Worm (Caenorhabditis elegans): ENCODE results near the gene sec-3.

sec-3 gene

DNA sequence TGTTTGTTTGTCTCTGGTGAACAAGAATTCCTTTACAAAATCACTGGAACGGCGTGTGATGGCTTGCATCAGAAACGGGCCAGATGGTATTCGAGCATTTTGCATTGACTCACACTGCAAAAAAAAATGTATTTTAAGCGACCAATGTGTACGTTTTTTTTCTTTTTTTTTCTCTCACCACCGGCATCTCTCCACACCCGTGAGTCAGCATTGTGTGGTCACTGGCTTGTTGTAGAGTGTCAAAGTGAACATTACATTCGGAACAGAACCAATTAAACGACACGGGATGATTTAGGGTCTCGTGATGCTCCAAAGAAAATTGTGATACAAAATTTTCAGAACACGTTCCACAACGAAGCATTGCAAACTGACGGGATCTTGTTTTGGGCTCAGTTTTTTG lies 1.9 kb upstream of the sec-3 start:
- TF ChIP-seq F13C5.2 (tag; optimal IDR thresholded peaks at IDR 0.05), result no peak
- TF ChIP-seq ceh-36 (tag; optimal IDR thresholded peaks at IDR 0.05), result no peak
- TF ChIP-seq scrt-1 (GFP tag; IDR thresholded peaks at IDR 0.05), result no peak
- no peak for TF ChIP-seq tra-4 (tag; optimal IDR thresholded peaks at IDR 0.05)
- no peak for TF ChIP-seq tbx-37 (GFP tag; conservative IDR thresholded peaks at IDR 0.05)
- no peak for TF ChIP-seq B0310.2 (tag; optimal IDR thresholded peaks at IDR 0.05)
- TF ChIP-seq ceh-13 (GFP tag; optimal IDR thresholded peaks at IDR 0.05), result no peak
- TF ChIP-seq pes-1 (GFP tag; IDR thresholded peaks at IDR 0.05), result no peak
- TF ChIP-seq ets-7 (tag; optimal IDR thresholded peaks at IDR 0.05), result no peak
- TF ChIP-seq hmg-4 (GFP tag; optimal IDR thresholded peaks at IDR 0.05), result no peak
- no peak for TF ChIP-seq hnd-1 (tag; optimal IDR thresholded peaks at IDR 0.05)
- no peak for TF ChIP-seq hmbx-1 (tag; optimal IDR thresholded peaks at IDR 0.05)
- TF ChIP-seq aly-1 (tag; optimal IDR thresholded peaks at IDR 0.05), result no peak
- no peak for TF ChIP-seq flt-1 (GFP tag; IDR thresholded peaks at IDR 0.05)
- no peak for TF ChIP-seq ama-1 (optimal IDR thresholded peaks at IDR 0.05)
- TF ChIP-seq tbx-11 (GFP tag; IDR thresholded peaks at IDR 0.05), result no peak
- no peak for TF ChIP-seq sea-1 (GFP tag; conservative IDR thresholded peaks at IDR 0.05)

DNA sequence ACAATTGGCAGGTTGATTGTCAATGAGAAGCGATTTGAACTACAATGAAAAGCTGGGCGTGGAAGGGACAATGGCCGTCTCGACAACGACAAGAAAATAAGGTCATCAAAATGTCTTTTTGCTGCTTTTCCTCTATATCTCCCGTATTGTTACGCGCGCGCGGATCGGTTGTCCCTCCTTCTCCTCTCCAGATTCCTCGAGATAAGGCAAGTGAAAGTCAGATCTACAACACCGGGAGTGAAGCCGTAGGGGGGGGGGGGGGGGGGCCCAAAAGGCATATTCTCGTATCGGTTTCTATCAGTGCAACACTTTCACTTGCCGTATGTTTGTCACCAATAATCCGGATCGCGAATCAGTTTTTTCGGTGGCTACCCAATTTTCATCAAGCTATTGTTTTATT lies 5.3 kb downstream of the sec-3 start, which contains the start of gene wrt-2:
TSS of gene wrt-2 (minus strand) at position 46 of the 400 bp plus-strand sequence.
- TF ChIP-seq scrt-1 (GFP tag; IDR thresholded peaks at IDR 0.05) (no peak), pes-1 (GFP tag; IDR thresholded peaks at IDR 0.05) (no peak), sea-1 (GFP tag; conservative IDR thresholded peaks at IDR 0.05) (no peak), flt-1 (GFP tag; IDR thresholded peaks at IDR 0.05) (no peak), hmg-4 (GFP tag; optimal IDR thresholded peaks at IDR 0.05) (no peak), ama-1 (optimal IDR thresholded peaks at IDR 0.05) (no peak), tbx-11 (GFP tag; IDR thresholded peaks at IDR 0.05) (no peak), ceh-36 (tag; optimal IDR thresholded peaks at IDR 0.05) (no peak), tra-4 (tag; optimal IDR thresholded peaks at IDR 0.05) (no peak), B0310.2 (tag; optimal IDR thresholded peaks at IDR 0.05) (no peak), hnd-1 (tag; optimal IDR thresholded peaks at IDR 0.05) (no peak), hmbx-1 (tag; optimal IDR thresholded peaks at IDR 0.05) (no peak), F13C5.2 (tag; optimal IDR thresholded peaks at IDR 0.05) (no peak), aly-1 (tag; optimal IDR thresholded peaks at IDR 0.05) (no peak), ceh-13 (GFP tag; optimal IDR thresholded peaks at IDR 0.05) (no peak), ets-7 (tag; optimal IDR thresholded peaks at IDR 0.05) (no peak), tbx-37 (GFP tag; conservative IDR thresholded peaks at IDR 0.05) (no peak)

DNA sequence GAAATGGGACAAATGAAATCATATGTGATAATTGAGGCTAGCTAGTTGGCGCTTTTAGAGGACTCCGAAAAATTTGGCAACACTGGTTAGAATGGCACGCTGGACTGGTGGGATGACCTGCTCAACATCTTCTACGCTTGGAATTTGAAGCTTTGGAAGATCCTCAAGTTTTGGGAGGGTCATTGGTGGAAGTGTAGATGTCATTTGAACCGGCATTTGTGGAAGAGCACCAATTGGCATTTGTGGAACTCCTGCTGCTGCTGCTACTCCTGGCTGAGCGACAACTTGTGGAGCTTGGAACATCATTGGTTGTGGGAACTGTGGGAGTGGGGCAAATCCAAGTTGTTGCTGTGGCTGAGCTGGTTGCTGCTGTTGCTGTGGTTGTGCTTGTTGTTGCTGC lies 7.2 kb downstream of the sec-3 start:
- TF ChIP-seq F13C5.2 (tag; optimal IDR thresholded peaks at IDR 0.05), result no peak
- no peak for TF ChIP-seq hmbx-1 (tag; optimal IDR thresholded peaks at IDR 0.05)

DNA sequence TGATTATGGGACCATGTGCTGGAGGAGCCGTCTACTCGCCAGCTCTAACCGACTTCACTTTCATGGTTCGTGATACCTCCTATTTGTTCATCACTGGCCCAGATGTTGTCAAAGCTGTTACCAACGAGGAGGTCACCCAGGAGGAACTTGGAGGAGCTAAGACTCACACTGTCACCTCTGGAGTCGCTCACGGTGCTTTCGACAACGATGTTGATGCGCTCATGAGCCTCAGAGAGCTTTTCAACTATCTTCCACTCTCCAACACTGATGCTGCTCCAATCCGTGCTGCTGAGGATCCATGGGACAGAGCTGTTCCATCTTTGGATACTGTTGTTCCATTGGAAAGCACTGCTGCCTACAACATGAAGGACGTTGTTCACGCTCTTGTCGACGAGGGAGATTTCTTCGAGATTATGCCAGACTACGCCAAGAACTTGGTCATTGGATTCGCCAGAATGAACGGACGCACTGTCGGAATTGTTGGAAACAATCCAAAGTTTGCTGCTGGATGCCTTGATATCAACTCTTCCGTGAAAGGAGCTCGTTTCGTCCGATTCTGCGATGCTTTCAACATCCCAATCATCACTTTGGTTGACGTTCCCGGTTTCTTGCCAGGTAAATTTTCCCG lies 8.4 kb downstream of the sec-3 start:
- TF ChIP-seq flt-1 (GFP tag; IDR thresholded peaks at IDR 0.05) (no peak), hmg-4 (GFP tag; optimal IDR thresholded peaks at IDR 0.05) (no peak), scrt-1 (GFP tag; IDR thresholded peaks at IDR 0.05) (no peak), ets-7 (tag; optimal IDR thresholded peaks at IDR 0.05) (no peak), tbx-37 (GFP tag; conservative IDR thresholded peaks at IDR 0.05) (no peak), hmbx-1 (tag; optimal IDR thresholded peaks at IDR 0.05) (no peak), ceh-36 (tag; optimal IDR thresholded peaks at IDR 0.05) (no peak), sea-1 (GFP tag; conservative IDR thresholded peaks at IDR 0.05) (no peak), ceh-13 (GFP tag; optimal IDR thresholded peaks at IDR 0.05) (no peak), tbx-11 (GFP tag; IDR thresholded peaks at IDR 0.05) (no peak), aly-1 (tag; optimal IDR thresholded peaks at IDR 0.05) (no peak), hnd-1 (tag; optimal IDR thresholded peaks at IDR 0.05) (no peak), ama-1 (optimal IDR thresholded peaks at IDR 0.05) (no peak), pes-1 (GFP tag; IDR thresholded peaks at IDR 0.05) (no peak)

DNA sequence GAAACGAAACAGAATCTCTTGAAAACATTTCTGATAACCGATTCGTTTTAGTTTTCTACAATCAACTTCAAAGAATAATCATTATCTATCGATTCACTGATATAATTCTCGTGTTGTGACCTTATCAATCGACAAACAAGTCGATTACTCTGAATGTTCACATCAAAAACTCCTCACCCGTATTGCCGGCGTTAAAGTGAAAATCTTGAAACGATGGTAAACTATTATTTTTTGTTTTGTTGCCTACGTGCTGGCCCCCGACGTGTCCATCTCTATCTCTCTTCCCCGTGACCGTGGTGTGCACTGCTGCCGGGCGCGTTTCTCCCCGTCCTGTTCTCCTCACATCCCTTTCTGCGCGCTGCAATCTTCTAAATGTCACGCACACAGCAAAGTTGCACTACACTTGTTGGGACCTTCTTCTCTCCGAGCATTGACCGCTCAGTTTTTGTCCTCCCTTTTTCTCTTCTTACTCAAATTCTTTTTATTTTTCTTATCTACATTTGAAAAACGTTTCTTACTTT lies 9.7 kb downstream of the sec-3 start:
- TF ChIP-seq ama-1 (optimal IDR thresholded peaks at IDR 0.05), result no peak
- no peak for TF ChIP-seq tbx-11 (GFP tag; IDR thresholded peaks at IDR 0.05)
- TF ChIP-seq scrt-1 (GFP tag; IDR thresholded peaks at IDR 0.05), result no peak
- TF ChIP-seq tra-4 (tag; optimal IDR thresholded peaks at IDR 0.05), result no peak
- TF ChIP-seq hnd-1 (tag; optimal IDR thresholded peaks at IDR 0.05), result no peak
- no peak for TF ChIP-seq tbx-37 (GFP tag; conservative IDR thresholded peaks at IDR 0.05)
- TF ChIP-seq hmg-4 (GFP tag; optimal IDR thresholded peaks at IDR 0.05), result no peak
- no peak for TF ChIP-seq F13C5.2 (tag; optimal IDR thresholded peaks at IDR 0.05)
- no peak for TF ChIP-seq sea-1 (GFP tag; conservative IDR thresholded peaks at IDR 0.05)
- no peak for TF ChIP-seq B0310.2 (tag; optimal IDR thresholded peaks at IDR 0.05)
- no peak for TF ChIP-seq ceh-36 (tag; optimal IDR thresholded peaks at IDR 0.05)
- no peak for TF ChIP-seq ceh-13 (GFP tag; optimal IDR thresholded peaks at IDR 0.05)
- no peak for TF ChIP-seq aly-1 (tag; optimal IDR thresholded peaks at IDR 0.05)
- no peak for TF ChIP-seq pes-1 (GFP tag; IDR thresholded peaks at IDR 0.05)
- no peak for TF ChIP-seq ets-7 (tag; optimal IDR thresholded peaks at IDR 0.05)
- TF ChIP-seq flt-1 (GFP tag; IDR thresholded peaks at IDR 0.05), result no peak
- TF ChIP-seq hmbx-1 (tag; optimal IDR thresholded peaks at IDR 0.05), result no peak

- TF ChIP-seq scrt-1 (GFP tag; IDR thresholded peaks at IDR 0.05), result no peak
- no peak for TF ChIP-seq ceh-13 (GFP tag; optimal IDR thresholded peaks at IDR 0.05)
- TF ChIP-seq ets-7 (tag; optimal IDR thresholded peaks at IDR 0.05), result no peak
- no peak for TF ChIP-seq tbx-37 (GFP tag; conservative IDR thresholded peaks at IDR 0.05)
- TF ChIP-seq hmbx-1 (tag; optimal IDR thresholded peaks at IDR 0.05), result no peak
- no peak for TF ChIP-seq hnd-1 (tag; optimal IDR thresholded peaks at IDR 0.05)
These were observed 10.2 kb downstream of the sec-3 start, which contains the start of gene pccb-1 for ce11 chrX:3089423-3089822. pccb-1 (plus strand) TSS chrX:3089549.

DNA sequence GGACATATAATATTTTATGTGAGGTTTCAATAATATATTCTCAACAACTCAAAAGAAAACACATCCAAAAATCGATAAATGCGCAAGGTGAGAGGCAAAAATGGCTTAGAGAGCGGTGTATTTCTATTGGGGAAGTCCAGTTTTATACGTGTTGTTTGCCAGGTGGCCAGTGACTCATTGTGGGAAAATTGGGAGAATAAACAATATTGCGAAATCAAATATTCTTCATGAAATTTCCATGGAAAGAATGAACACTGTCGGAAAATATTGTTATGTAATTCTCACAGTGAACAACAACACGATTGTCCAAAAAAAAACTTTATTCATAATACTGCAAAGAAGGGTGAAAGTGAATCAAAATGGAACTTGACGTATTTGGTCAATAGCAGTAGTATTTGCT lies 12.0 kb downstream of the sec-3 start:
- TF ChIP-seq aly-1 (tag; optimal IDR thresholded peaks at IDR 0.05), result no peak
- no peak for TF ChIP-seq ceh-36 (tag; optimal IDR thresholded peaks at IDR 0.05)
